Fruit fly (Drosophila melanogaster): ENCODE results near the gene TrissinR.

TrissinR gene

dm6 chr2L:5876474-5877067, 52.8 kb downstream of the TrissinR start (continued):
- TF ChIP-seq Oli (tag; optimal IDR thresholded peaks at IDR 0.05), result no peak
- TF ChIP-seq CG31365 (tag; optimal IDR thresholded peaks at IDR 0.05), result peak; percentile 39
- TF ChIP-seq CG9727 (GFP tag; optimal IDR thresholded peaks at IDR 0.05), result peak; percentile 38
- no peak for TF ChIP-seq zfh1 (GFP tag; IDR thresholded peaks at IDR 0.05)
- no peak for TF ChIP-seq Max (GFP tag; optimal IDR thresholded peaks at IDR 0.05)
- TF ChIP-seq Ets65A (GFP tag), result no peak
- TF ChIP-seq Mrtf (GFP tag; IDR thresholded peaks at IDR 0.05), result no peak
- no peak for TF ChIP-seq CG2889 (GFP tag; IDR thresholded peaks at IDR 0.05)
- peak; percentile 20 for TF ChIP-seq Dek (tag; optimal IDR thresholded peaks at IDR 0.05)
- peak; percentile 63 for TF ChIP-seq CG10543 (GFP tag; optimal IDR thresholded peaks at IDR 0.05)
- TF ChIP-seq Fer2 (tag; optimal IDR thresholded peaks at IDR 0.05), result peak; percentile 70
- TF ChIP-seq twi (tag; optimal IDR thresholded peaks at IDR 0.05), result no peak
- no peak for TF ChIP-seq hbn (GFP tag; IDR thresholded peaks at IDR 0.05; ENCODE audit: partially characterized antibody)
- TF ChIP-seq emc (GFP tag; optimal IDR thresholded peaks at IDR 0.05), result no peak
- no peak for TF ChIP-seq Nf-YB (GFP tag; optimal IDR thresholded peaks at IDR 0.05)
- no peak for TF ChIP-seq vfl (GFP tag; optimal IDR thresholded peaks at IDR 0.05)
- TF ChIP-seq sc (optimal IDR thresholded peaks at IDR 0.05), result no peak
- no peak for TF ChIP-seq sc (GFP tag; optimal IDR thresholded peaks at IDR 0.05)
- no peak for TF ChIP-seq sna (GFP tag; IDR thresholded peaks at IDR 0.05; ENCODE audit: partially characterized antibody)
- no peak for TF ChIP-seq CG31441 (GFP tag; IDR thresholded peaks at IDR 0.05)
- TF ChIP-seq pita (GFP tag; optimal IDR thresholded peaks at IDR 0.05), result no peak
- no peak for TF ChIP-seq gsb (GFP tag; IDR thresholded peaks at IDR 0.05)
- no peak for TF ChIP-seq crc (GFP tag; optimal IDR thresholded peaks at IDR 0.05)
- no peak for TF ChIP-seq Dll (GFP tag; IDR thresholded peaks at IDR 0.05; ENCODE audit: partially characterized antibody)
- peak; percentile 48 for TF ChIP-seq CG15011 (GFP tag; optimal IDR thresholded peaks at IDR 0.05)
- TF ChIP-seq CG1233 (GFP tag; optimal IDR thresholded peaks at IDR 0.05), result peak; percentile 44
- no peak for TF ChIP-seq Gsc (GFP tag; IDR thresholded peaks at IDR 0.05)
- TF ChIP-seq bab2 (GFP tag; optimal IDR thresholded peaks at IDR 0.05), result no peak
- TF ChIP-seq CG6854 (GFP tag; optimal IDR thresholded peaks at IDR 0.05), result no peak
- TF ChIP-seq ewg (GFP tag; optimal IDR thresholded peaks at IDR 0.05), result no peak
- TF ChIP-seq ems (GFP tag; optimal IDR thresholded peaks at IDR 0.05), result no peak
- no peak for TF ChIP-seq CG10274 (GFP tag; optimal IDR thresholded peaks at IDR 0.05)
- TF ChIP-seq D19B (GFP tag; optimal IDR thresholded peaks at IDR 0.05), result peak; percentile 26
- no peak for TF ChIP-seq Lhr (GFP tag; optimal IDR thresholded peaks at IDR 0.05)
- no peak for TF ChIP-seq ab (GFP tag; optimal IDR thresholded peaks at IDR 0.05)
- TF ChIP-seq onecut (GFP tag; IDR thresholded peaks at IDR 0.05), result 0 out of 2 replicates have a peak, but pooled peaks have one; percentile 11
- TF ChIP-seq Ets97D (GFP tag; optimal IDR thresholded peaks at IDR 0.05), result no peak
- no peak for TF ChIP-seq disco-r (GFP tag; optimal IDR thresholded peaks at IDR 0.05)
- TF ChIP-seq CG17359 (tag; optimal IDR thresholded peaks at IDR 0.05), result peak; percentile 20
- TF ChIP-seq CG10959 (GFP tag; IDR thresholded peaks at IDR 0.05), result no peak
- TF ChIP-seq wdn (GFP tag; IDR thresholded peaks at IDR 0.05), result no peak
- no peak for TF ChIP-seq CG1647 (GFP tag; optimal IDR thresholded peaks at IDR 0.05)
- no peak for TF ChIP-seq sima (GFP tag; optimal IDR thresholded peaks at IDR 0.05)
- no peak for TF ChIP-seq luna (GFP tag; optimal IDR thresholded peaks at IDR 0.05)
- TF ChIP-seq jing (GFP tag; optimal IDR thresholded peaks at IDR 0.05), result no peak
- TF ChIP-seq CG10321 (GFP tag; IDR thresholded peaks at IDR 0.05), result no peak
- peak; percentile 15 for TF ChIP-seq tup (GFP tag; optimal IDR thresholded peaks at IDR 0.05)
- TF ChIP-seq chm (GFP tag; IDR thresholded peaks at IDR 0.05), result no peak
- no peak for TF ChIP-seq CG8388 (GFP tag; optimal IDR thresholded peaks at IDR 0.05)
- peak; percentile 48; the same call in 1 of the 2 replicates for TF ChIP-seq seq (GFP tag; IDR thresholded peaks at IDR 0.05)
- no peak for TF ChIP-seq repo (GFP tag; optimal IDR thresholded peaks at IDR 0.05)
- peak; percentile 73 for TF ChIP-seq BtbVII (GFP tag; optimal IDR thresholded peaks at IDR 0.05)
